Fruit fly (Drosophila melanogaster) whole organism, embryonic: ENCODE measurements around the gene CG42404.

Experiments used
- CG11085 ChIP-seq: fragments of 200-800 bp; sonication (Bioruptor generic); IDR thresholded peaks from 2 replicates; pipeline ENCODE4 v1.3.6; 2022; ENCODE audit warnings: missing biosample characterization, missing genetic modification characterization
- CG12104 ChIP-seq: fragments of 200-800 bp; sonication (Bioruptor generic); optimal IDR thresholded peaks from 3 replicates; lab custom pipeline; 2016; ENCODE audit warnings: missing biosample characterization, missing genetic modification characterization
- CG15514 ChIP-seq: fragments of 200-800 bp; sonication (Bioruptor generic); optimal IDR thresholded peaks from 3 replicates; lab custom pipeline; 2017; ENCODE audit warnings: missing biosample characterization, missing genetic modification characterization, mild to moderate bottlenecking, moderate library complexity, missing genetic modification reagents
- CG1603 ChIP-seq: fragments of 200-800 bp; sonication (Bioruptor generic); optimal IDR thresholded peaks from 2 replicates; lab custom pipeline; 2019; ENCODE audit warnings: missing biosample characterization, mild to moderate bottlenecking, missing genetic modification characterization, moderate library complexity
- CG17361 ChIP-seq: fragments of 200-800 bp; sonication (Bioruptor generic); IDR thresholded peaks from 3 replicates; pipeline ENCODE4 v1.3.6; 2022; ENCODE audit warnings: missing biosample characterization, missing genetic modification characterization
- CG2116 ChIP-seq: fragments of 200-800 bp; sonication (Bioruptor generic); optimal IDR thresholded peaks from 3 replicates; lab custom pipeline; 2018; ENCODE audit warnings: missing biosample characterization, mild to moderate bottlenecking, missing genetic modification characterization
- CG2678 ChIP-seq: fragments of 200-800 bp; sonication (Bioruptor generic); optimal IDR thresholded peaks from 3 replicates; lab custom pipeline; 2019; ENCODE audit warnings: missing biosample characterization, mild to moderate bottlenecking, missing genetic modification characterization, moderate library complexity
- CG2875 ChIP-seq: fragments of 200-800 bp; sonication (Bioruptor generic); optimal IDR thresholded peaks from 2 replicates; lab custom pipeline; 2017; ENCODE audit warnings: missing biosample characterization, mild to moderate bottlenecking, missing genetic modification characterization, missing genetic modification reagents
- CG34224 ChIP-seq: fragments of 200-800 bp; sonication (Bioruptor generic); IDR thresholded peaks from 3 replicates; pipeline ENCODE4 v1.3.6; 2022; ENCODE audit warnings: missing biosample characterization, missing genetic modification characterization; ENCODE audit not compliant: partially characterized antibody
- CG6791 ChIP-seq: fragments of 200-800 bp; sonication (Bioruptor generic); IDR thresholded peaks from 3 replicates; pipeline ENCODE4 v1.3.6; 2022; ENCODE audit warnings: missing biosample characterization, missing genetic modification characterization; ENCODE audit not compliant: partially characterized antibody
- CG6854 ChIP-seq: fragments of 200-800 bp; sonication (Bioruptor generic); optimal IDR thresholded peaks from 3 replicates; lab custom pipeline; 2017; ENCODE audit warnings: missing biosample characterization, mild to moderate bottlenecking, missing genetic modification characterization
- CG7271 ChIP-seq: fragments of 200-800 bp; sonication (Bioruptor generic); optimal IDR thresholded peaks from 2 replicates; lab custom pipeline; 2018; ENCODE audit warnings: missing biosample characterization, mild to moderate bottlenecking, missing genetic modification characterization, moderate library complexity
- CG7786 ChIP-seq: fragments of 200-800 bp; sonication (Bioruptor generic); optimal IDR thresholded peaks from 2 replicates; lab custom pipeline; 2016; ENCODE audit warnings: missing biosample characterization, missing genetic modification characterization
- CG7839 ChIP-seq: fragments of 200-800 bp; sonication (Bioruptor generic); optimal IDR thresholded peaks from 3 replicates; lab custom pipeline; 2018; ENCODE audit warnings: missing biosample characterization, mild to moderate bottlenecking, missing genetic modification characterization, moderate library complexity
- CG9437 ChIP-seq: fragments of 200-800 bp; sonication (Bioruptor generic); optimal IDR thresholded peaks from 2 replicates; lab custom pipeline; 2018; ENCODE audit warnings: missing biosample characterization, mild to moderate bottlenecking, missing genetic modification characterization
- CTCF ChIP-seq: fragments of 200-800 bp; sonication (Bioruptor generic); optimal IDR thresholded peaks from 2 replicates; lab custom pipeline; 2017; ENCODE audit warnings: missing biosample characterization, mild to moderate bottlenecking, missing genetic modification characterization, moderate library complexity
- Chrac-16 ChIP-seq: fragments of 200-800 bp; sonication (Bioruptor generic); optimal IDR thresholded peaks from 3 replicates; lab custom pipeline; 2016; ENCODE audit warnings: missing biosample characterization, missing genetic modification characterization
- D19B ChIP-seq: fragments of 200-800 bp; sonication (Bioruptor generic); optimal IDR thresholded peaks from 2 replicates; lab custom pipeline; 2017; ENCODE audit warnings: missing biosample characterization, mild to moderate bottlenecking, missing genetic modification characterization
- Dfd ChIP-seq, 2 experiments: fragments of >200 bp; optimal IDR thresholded peaks; 2 replicates each; lab custom pipeline; 2017; ENCODE audit warnings: missing biosample characterization in 2 of 2, missing genetic modification characterization in 2 of 2
- Dll ChIP-seq: fragments of 200-800 bp; sonication (Bioruptor generic); IDR thresholded peaks from 4 replicates; pipeline ENCODE4 v1.3.6; 2022; ENCODE audit warnings: missing biosample characterization, missing genetic modification characterization; ENCODE audit not compliant: partially characterized antibody
- Doc2 ChIP-seq: fragments of 200-800 bp; sonication (Bioruptor generic); IDR thresholded peaks from 2 replicates; pipeline ENCODE4 v1.3.6; 2022; ENCODE audit warnings: missing biosample characterization, missing genetic modification characterization
- Dp ChIP-seq: fragments of 200-800 bp; sonication (Bioruptor generic); optimal IDR thresholded peaks from 2 replicates; lab custom pipeline; 2018; ENCODE audit warnings: missing biosample characterization, mild to moderate bottlenecking, missing genetic modification characterization, moderate library complexity
- E2f2 ChIP-seq: fragments of 200-800 bp; sonication (Bioruptor generic); IDR thresholded peaks from 2 replicates; pipeline ENCODE4 v1.3.6; 2022; ENCODE audit warnings: missing biosample characterization, missing genetic modification characterization
- Fer3 ChIP-seq: fragments of 200-800 bp; sonication (Bioruptor generic); optimal IDR thresholded peaks from 2 replicates; lab custom pipeline; 2018; ENCODE audit warnings: missing biosample characterization, mild to moderate bottlenecking, missing genetic modification characterization, moderate library complexity
- HmgD ChIP-seq: fragments of 200-800 bp; sonication (Bioruptor generic); optimal IDR thresholded peaks from 3 replicates; lab custom pipeline; 2016; ENCODE audit warnings: missing biosample characterization, missing genetic modification characterization
- Hr78 ChIP-seq, 2 experiments: fragments of 200-800 bp in 1 of 2; fragments of >200 bp in 1 of 2; sonication (Bioruptor generic) in 1 of 2; optimal IDR thresholded peaks; 2 replicates each; lab custom pipeline; 2017 to 2019; ENCODE audit warnings: missing biosample characterization in 2 of 2, missing genetic modification characterization in 2 of 2, mild to moderate bottlenecking in 1 of 2, moderate library complexity in 1 of 2
- MBD-R2 ChIP-seq: fragments of 200-800 bp; sonication (Bioruptor generic); IDR thresholded peaks from 2 replicates; pipeline ENCODE4 v1.3.6; 2022; ENCODE audit warnings: missing biosample characterization, missing genetic modification characterization
- NFAT ChIP-seq: fragments of 200-800 bp; sonication (Bioruptor generic); IDR thresholded peaks from 2 replicates; pipeline ENCODE4 v1.3.6; 2022; ENCODE audit warnings: missing biosample characterization, missing genetic modification characterization
- Nf-YA ChIP-seq: fragments of 200-800 bp; sonication (Bioruptor generic); IDR thresholded peaks from 2 replicates; pipeline ENCODE4 v1.3.6; 2022; ENCODE audit warnings: missing biosample characterization, missing genetic modification characterization
- Opbp ChIP-seq: fragments of 200-800 bp; sonication (Bioruptor generic); IDR thresholded peaks from 3 replicates; pipeline ENCODE4 v1.3.6; 2022; ENCODE audit warnings: missing biosample characterization, missing genetic modification characterization; ENCODE audit not compliant: partially characterized antibody
- Optix ChIP-seq: fragments of 200-800 bp; sonication (Bioruptor generic); IDR thresholded peaks from 3 replicates; pipeline ENCODE4 v1.3.6; 2022; ENCODE audit warnings: missing biosample characterization, missing genetic modification characterization
- Spps ChIP-seq: fragments of 200-800 bp; sonication (Bioruptor generic); optimal IDR thresholded peaks from 2 replicates; lab custom pipeline; 2018; ENCODE audit warnings: missing biosample characterization, mild to moderate bottlenecking, missing genetic modification characterization
- Vsx1 ChIP-seq: fragments of 200-800 bp; sonication (Bioruptor generic); optimal IDR thresholded peaks from 2 replicates; lab custom pipeline; 2017; ENCODE audit warnings: missing biosample characterization, mild to moderate bottlenecking, missing genetic modification characterization, missing genetic modification reagents
- Xrp1 ChIP-seq: fragments of 200-800 bp; sonication (Bioruptor generic); IDR thresholded peaks from 2 replicates; pipeline ENCODE4 v1.3.6; 2022; ENCODE audit warnings: missing biosample characterization, missing genetic modification characterization
- YL-1 ChIP-seq: fragments of 200-800 bp; sonication (Bioruptor generic); optimal IDR thresholded peaks from 3 replicates; lab custom pipeline; 2017; ENCODE audit warnings: missing biosample characterization, mild to moderate bottlenecking, missing genetic modification characterization
- bigmax ChIP-seq: fragments of 200-800 bp; sonication (Bioruptor generic); optimal IDR thresholded peaks from 2 replicates; lab custom pipeline; 2018; ENCODE audit warnings: missing biosample characterization, mild to moderate bottlenecking, missing genetic modification characterization
- corto ChIP-seq: fragments of 200-800 bp; sonication (Bioruptor generic); optimal IDR thresholded peaks from 2 replicates; lab custom pipeline; 2016; ENCODE audit warnings: missing biosample characterization, mild to moderate bottlenecking, missing genetic modification characterization, moderate library complexity
- dm ChIP-seq: fragments of 200-800 bp; sonication (Bioruptor generic); optimal IDR thresholded peaks from 3 replicates; lab custom pipeline; 2016; ENCODE audit warnings: missing biosample characterization, missing genetic modification characterization
- emc ChIP-seq: fragments of 200-800 bp; sonication (Bioruptor generic); optimal IDR thresholded peaks from 2 replicates; lab custom pipeline; 2016; ENCODE audit warnings: missing biosample characterization, missing genetic modification characterization
- h ChIP-seq: fragments of >200 bp; optimal IDR thresholded peaks from 2 replicates; lab custom pipeline; 2017
- hb ChIP-seq: fragments of 200-800 bp; sonication (Bioruptor generic); IDR thresholded peaks from 3 replicates; pipeline ENCODE4 v1.3.6; 2022; ENCODE audit warnings: missing biosample characterization, missing genetic modification characterization; ENCODE audit not compliant: partially characterized antibody
- insv ChIP-seq, 2 experiments: fragments of 200-800 bp; sonication (Bioruptor generic); optimal IDR thresholded peaks; 3 replicates each; lab custom pipeline; 2016 to 2018; ENCODE audit warnings: missing biosample characterization in 2 of 2, missing genetic modification characterization in 2 of 2
- inv ChIP-seq: fragments of 200-800 bp; sonication (Bioruptor generic); IDR thresholded peaks from 2 replicates; pipeline ENCODE4 v1.3.6; 2022; ENCODE audit warnings: missing biosample characterization, missing genetic modification characterization; ENCODE audit not compliant: partially characterized antibody
- oc ChIP-seq: fragments of 200-800 bp; sonication (Bioruptor generic); optimal IDR thresholded peaks from 2 replicates; lab custom pipeline; 2018; ENCODE audit warnings: missing biosample characterization, mild to moderate bottlenecking, missing genetic modification characterization, moderate library complexity
- pan ChIP-seq, 4 experiments: fragments of >200 bp in 3 of 4; fragments of 200-800 bp in 1 of 4; sonication (Bioruptor generic) in 1 of 4; optimal IDR thresholded peaks in 3 of 4; IDR thresholded peaks in 1 of 4; 2 replicates each; pipeline versions ENCODE4 v1.3.6 to Lab custom; 2017 to 2022; ENCODE audit warnings: missing biosample characterization in 2 of 4, missing genetic modification characterization in 2 of 4, mixed read lengths in 1 of 4
- slp2 ChIP-seq: fragments of 200-800 bp; sonication (Bioruptor generic); optimal IDR thresholded peaks from 2 replicates; lab custom pipeline; 2016; ENCODE audit warnings: missing biosample characterization, missing genetic modification characterization
- vfl ChIP-seq: fragments of 200-800 bp; sonication (Bioruptor generic); optimal IDR thresholded peaks from 2 replicates; lab custom pipeline; 2016; ENCODE audit warnings: missing biosample characterization, missing genetic modification characterization
- wek ChIP-seq: fragments of 200-800 bp; sonication (Bioruptor generic); optimal IDR thresholded peaks from 3 replicates; lab custom pipeline; 2018; ENCODE audit warnings: missing biosample characterization, mild to moderate bottlenecking, missing genetic modification characterization, moderate library complexity

Gene CG42404

DNA sequence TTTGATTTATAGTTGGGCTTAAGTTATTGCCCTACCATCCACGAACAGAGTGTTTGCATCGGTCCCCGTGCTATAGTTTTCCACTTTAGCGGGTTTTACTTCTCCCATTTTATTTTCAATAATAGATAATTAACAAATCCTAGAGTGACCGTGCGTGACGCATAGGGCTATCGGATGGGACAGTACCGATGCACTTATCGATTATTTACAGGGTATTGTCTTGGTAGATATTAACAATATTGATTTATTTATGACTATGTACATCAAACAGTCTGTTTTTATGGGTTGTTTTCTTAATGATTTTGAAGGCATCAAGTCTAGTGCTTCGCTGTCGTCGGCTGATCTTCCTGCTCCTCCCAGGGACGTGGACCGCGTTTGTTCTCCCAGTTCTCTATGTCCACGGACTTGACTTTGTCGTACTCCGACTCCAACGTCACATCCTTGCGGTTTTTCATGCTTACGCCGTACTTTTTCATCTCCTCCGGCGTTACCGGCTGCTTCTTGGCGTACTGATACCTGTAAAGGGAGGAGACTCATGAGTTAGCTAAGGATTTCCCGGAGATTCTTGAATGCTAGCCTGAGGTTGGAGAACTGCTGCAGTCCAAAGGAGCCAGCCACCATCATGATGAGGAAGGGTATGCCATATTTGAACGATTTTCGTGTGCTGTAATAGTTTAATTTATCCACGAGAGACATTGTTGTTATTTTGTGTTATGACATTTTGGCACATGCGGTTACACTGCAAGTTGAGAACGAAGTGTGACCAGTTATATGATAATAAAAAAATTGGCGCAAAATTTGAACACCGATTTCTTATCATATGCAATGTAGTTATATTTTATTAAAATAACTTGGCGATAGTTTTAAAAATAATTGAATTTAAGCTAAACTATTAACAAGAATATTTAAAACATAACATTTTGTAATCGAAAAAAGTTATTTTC is 28.3 kb downstream of the CG42404 start, which contains the start of the genes MRG15 and Tm1 (continued):
- peak; percentile 79 for TF ChIP-seq MBD-R2 (GFP tag; lab: Robert Waterston, UW)
- 0 out of 3 replicates have a peak, but pooled peaks have one; percentile 10 for TF ChIP-seq CG17361 (GFP tag; lab: Robert Waterston, UW)
- TF ChIP-seq CG7786 (GFP tag; lab: Kevin White, UChicago), result no peak
- peak; percentile 61 for TF ChIP-seq CG6791
- TF ChIP-seq CTCF (GFP tag; lab: Kevin White, UChicago), result no peak
- TF ChIP-seq h (lab: Kevin White, UChicago), result no peak
- no peak for TF ChIP-seq Spps
- no peak for TF ChIP-seq hb
- TF ChIP-seq CG15514 (GFP tag; lab: Kevin White, UChicago), result peak; percentile 38
- no peak for TF ChIP-seq NFAT (GFP tag; lab: Robert Waterston, UW)
- TF ChIP-seq CG2116 (GFP tag; lab: Kevin White, UChicago), result peak; percentile 67
- no peak for TF ChIP-seq CG12104 (GFP tag; lab: Kevin White, UChicago)
- no peak for TF ChIP-seq emc
- TF ChIP-seq YL-1 (GFP tag; lab: Kevin White, UChicago), result peak; percentile 50
- TF ChIP-seq oc (tag; lab: Kevin White, UChicago), result no peak
- no peak for TF ChIP-seq HmgD (GFP tag; lab: Kevin White, UChicago)
- no peak for TF ChIP-seq CG7839 (tag; lab: Kevin White, UChicago)
- TF ChIP-seq dm, result no peak
- no peak for TF ChIP-seq Xrp1 (GFP tag; lab: Robert Waterston, UW)
- peak; percentile 72; the same call in 2 of the 3 replicates for TF ChIP-seq Opbp (GFP tag; lab: Robert Waterston, UW)
- no peak for TF ChIP-seq Hr78 (GFP tag; optimal IDR thresholded peaks at IDR 0.05; lab: Kevin White, UChicago)
- TF ChIP-seq E2f2 (GFP tag; lab: Robert Waterston, UW), result peak; percentile 91
- peak; percentile 55 for TF ChIP-seq CG1603
- TF ChIP-seq Optix (GFP tag; lab: Robert Waterston, UW), result no peak
- no peak for TF ChIP-seq Dfd (GFP tag; optimal IDR thresholded peaks at IDR 0.05; lab: Kevin White, UChicago)
- peak; percentile 54 for TF ChIP-seq CG34224
- TF ChIP-seq bigmax (GFP tag; lab: Kevin White, UChicago), result no peak
- no peak for TF ChIP-seq Chrac-16 (GFP tag; lab: Kevin White, UChicago)
- no peak for TF ChIP-seq pan (optimal IDR thresholded peaks at IDR 0.05; lab: Kevin White, UChicago)
- TF ChIP-seq pan (GFP tag; optimal IDR thresholded peaks at IDR 0.05 in 1 of 2, IDR thresholded peaks at IDR 0.05 in 1 of 2), result no peak
- TF ChIP-seq CG2875, result no peak
- peak; percentile 88 for TF ChIP-seq Dp (GFP tag; lab: Kevin White, UChicago)
- TF ChIP-seq Doc2 (GFP tag; lab: Robert Waterston, UW), result no peak
- TF ChIP-seq Vsx1 (GFP tag; lab: Kevin White, UChicago), result no peak
- peak; percentile 71 for TF ChIP-seq Dll
- TF ChIP-seq Fer3 (tag; lab: Kevin White, UChicago), result no peak
- TF ChIP-seq D19B (GFP tag; lab: Kevin White, UChicago), result peak; percentile 99
- no peak for TF ChIP-seq insv (GFP tag; optimal IDR thresholded peaks at IDR 0.05; lab: Kevin White, UChicago)
- peak; percentile 49; the same call in 1 of the 2 replicates for TF ChIP-seq inv (GFP tag; lab: Robert Waterston, UW)
- no peak for TF ChIP-seq corto (GFP tag; lab: Kevin White, UChicago)
- no peak for TF ChIP-seq CG11085 (GFP tag; lab: Robert Waterston, UW)
- TF ChIP-seq vfl (GFP tag; lab: Kevin White, UChicago), result no peak
- TF ChIP-seq CG6854, result no peak
- TF ChIP-seq CG7271, result no peak
- no peak for TF ChIP-seq wek (GFP tag; lab: Kevin White, UChicago)
- TF ChIP-seq slp2 (GFP tag; lab: Kevin White, UChicago), result peak; percentile 14
- no peak for TF ChIP-seq Nf-YA
- no peak for TF ChIP-seq CG2678
- TF ChIP-seq CG9437 (GFP tag; lab: Kevin White, UChicago), result no peak
